Worm (Caenorhabditis elegans) whole organism, midembryonic: ENCODE measurements around the gene dgn-1.

ENCODE experiments used
- cog-1 ChIP-seq: sonication (generic microtip); optimal IDR thresholded peaks from 2 replicates; lab custom pipeline; 2016; ENCODE audit warnings: missing genetic modification characterization, missing compliant biosample characterization
- ztf-23 ChIP-seq: fragments of 200-800 bp; sonication (Bioruptor generic); IDR thresholded peaks from 2 replicates; pipeline ENCODE4 v1.3.6; 2022; ENCODE audit warnings: missing genetic modification reagents, missing genetic modification characterization, missing compliant biosample characterization

- TF ChIP-seq ztf-23 (GFP tag; lab: Robert Waterston, UW) (no peak), cog-1 (tag; lab: Kevin White, UChicago) (no peak)
Measured at ce11 chrX:10953834-10954233, 25.0 kb upstream of the dgn-1 start, which contains the start of gene pbo-4.
